Worm (Caenorhabditis elegans) whole organism, L3 larva: ENCODE measurements around the gene F16G10.3.

ENCODE experiments used
- ZK546.5 ChIP-seq: sonication (generic microtip); optimal IDR thresholded peaks from 2 replicates; lab custom pipeline; 2017; ENCODE audit warnings: missing biosample characterization, missing genetic modification characterization
- aly-2 ChIP-seq: fragments of 150-350 bp; optimal IDR thresholded peaks from 2 replicates; lab custom pipeline; 2014; ENCODE audit warnings: missing biosample characterization, missing genetic modification characterization
- ama-1 ChIP-seq: fragments of 150-350 bp; optimal IDR thresholded peaks from 2 replicates; lab custom pipeline; 2018
- ceh-16 ChIP-seq: sonication (generic microtip); optimal IDR thresholded peaks from 2 replicates; lab custom pipeline; 2017; ENCODE audit warnings: missing biosample characterization, missing genetic modification characterization
- ceh-28 ChIP-seq: fragments of 150-350 bp; optimal IDR thresholded peaks from 2 replicates; lab custom pipeline; 2014; ENCODE audit warnings: missing biosample characterization, missing genetic modification reagents, missing genetic modification characterization
- ceh-82 ChIP-seq: fragments of 150-350 bp; optimal IDR thresholded peaks from 2 replicates; lab custom pipeline; 2014; ENCODE audit warnings: missing biosample characterization, missing genetic modification characterization
- ceh-9 ChIP-seq: sonication (generic microtip); optimal IDR thresholded peaks from 2 replicates; lab custom pipeline; 2018; ENCODE audit warnings: missing biosample characterization, missing genetic modification characterization
- daf-12 ChIP-seq: fragments of 150-350 bp; optimal IDR thresholded peaks from 2 replicates; lab custom pipeline; 2014; ENCODE audit warnings: missing biosample characterization, missing genetic modification reagents, missing genetic modification characterization
- egl-27 ChIP-seq: sonication (generic microtip); optimal IDR thresholded peaks from 4 replicates; lab custom pipeline; 2017; ENCODE audit warnings: missing biosample characterization, missing genetic modification reagents, missing genetic modification characterization
- elt-1 ChIP-seq: fragments of 150-350 bp; optimal IDR thresholded peaks from 2 replicates; lab custom pipeline; 2014; ENCODE audit warnings: missing biosample characterization, missing genetic modification characterization
- elt-2 ChIP-seq: sonication (generic microtip); optimal IDR thresholded peaks from 2 replicates; lab custom pipeline; 2016; ENCODE audit warnings: missing genetic modification reagents, mild to moderate bottlenecking, missing genetic modification characterization, missing compliant biosample characterization
- elt-3 ChIP-seq, 3 experiments: fragments of 150-350 bp in 1 of 3; sonication (generic microtip) in 2 of 3; optimal IDR thresholded peaks; 2 replicates in 2 of 3; 4 replicates in 1 of 3; lab custom pipeline; 2014 to 2017; ENCODE audit warnings: missing biosample characterization in 3 of 3, missing genetic modification characterization in 3 of 3
- eor-1 ChIP-seq, 2 experiments: fragments of 150-350 bp; optimal IDR thresholded peaks; 2 replicates each; lab custom pipeline; 2014 to 2018; ENCODE audit warnings: missing biosample characterization in 2 of 2, missing genetic modification characterization in 2 of 2
- fkh-10 ChIP-seq: sonication (generic microtip); optimal IDR thresholded peaks from 2 replicates; lab custom pipeline; 2017; ENCODE audit warnings: missing biosample characterization, missing genetic modification reagents, missing genetic modification characterization
- fkh-2 ChIP-seq: fragments of 150-350 bp; optimal IDR thresholded peaks from 2 replicates; lab custom pipeline; 2014; ENCODE audit warnings: missing biosample characterization, missing genetic modification reagents, missing genetic modification characterization
- fos-1 ChIP-seq: fragments of 150-350 bp; optimal IDR thresholded peaks from 2 replicates; lab custom pipeline; 2014; ENCODE audit warnings: missing biosample characterization, missing genetic modification characterization
- jun-1 ChIP-seq: fragments of 150-350 bp; optimal IDR thresholded peaks from 2 replicates; lab custom pipeline; 2014; ENCODE audit warnings: missing biosample characterization, missing genetic modification reagents, missing genetic modification characterization
- lin-39 ChIP-seq: fragments of 150-350 bp; optimal IDR thresholded peaks from 2 replicates; lab custom pipeline; 2018; ENCODE audit warnings: missing biosample characterization, missing genetic modification reagents, missing genetic modification characterization
- lsy-12 ChIP-seq: sonication (generic microtip); optimal IDR thresholded peaks from 2 replicates; lab custom pipeline; 2016; ENCODE audit warnings: mild to moderate bottlenecking, missing genetic modification characterization, missing compliant biosample characterization
- mdl-1 ChIP-seq: fragments of 150-350 bp; optimal IDR thresholded peaks from 2 replicates; lab custom pipeline; 2014; ENCODE audit warnings: missing biosample characterization, missing genetic modification characterization
- mml-1 ChIP-seq: fragments of 150-350 bp; sonication (generic microtip); optimal IDR thresholded peaks from 3 replicates; lab custom pipeline; 2014; ENCODE audit warnings: missing biosample characterization, missing genetic modification characterization
- nfya-1 ChIP-seq: sonication (generic microtip); optimal IDR thresholded peaks from 2 replicates; lab custom pipeline; 2017; ENCODE audit warnings: missing genetic modification characterization, mild to moderate bottlenecking, missing compliant biosample characterization, antibody characterized with exemption, moderate library complexity; ENCODE audit not compliant: insufficient read depth
- nhr-11 ChIP-seq: fragments of 150-350 bp; optimal IDR thresholded peaks from 2 replicates; lab custom pipeline; 2014; ENCODE audit warnings: missing biosample characterization, missing genetic modification characterization
- nhr-23 ChIP-seq: fragments of 150-350 bp; optimal IDR thresholded peaks from 2 replicates; lab custom pipeline; 2014; ENCODE audit warnings: missing biosample characterization, missing genetic modification reagents, missing genetic modification characterization
- nhr-237 ChIP-seq: fragments of 150-350 bp; optimal IDR thresholded peaks from 2 replicates; lab custom pipeline; 2014; ENCODE audit warnings: missing biosample characterization, missing genetic modification characterization
- nhr-25 ChIP-seq: sonication (generic microtip); optimal IDR thresholded peaks from 2 replicates; lab custom pipeline; 2017; ENCODE audit warnings: missing biosample characterization, missing genetic modification characterization
- nhr-28 ChIP-seq: fragments of 150-350 bp; optimal IDR thresholded peaks from 2 replicates; lab custom pipeline; 2014; ENCODE audit warnings: missing biosample characterization, missing genetic modification characterization
- nhr-43 ChIP-seq: sonication (generic microtip); optimal IDR thresholded peaks from 2 replicates; lab custom pipeline; 2016; ENCODE audit warnings: mild to moderate bottlenecking, missing genetic modification characterization, missing compliant biosample characterization; ENCODE audit not compliant: poor library complexity, severe bottlenecking
- nhr-76 ChIP-seq: fragments of 150-350 bp; sonication (generic microtip); optimal IDR thresholded peaks from 5 replicates; lab custom pipeline; 2014; ENCODE audit warnings: missing biosample characterization, missing genetic modification characterization
- nhr-77 ChIP-seq: fragments of 150-350 bp; optimal IDR thresholded peaks from 2 replicates; lab custom pipeline; 2014; ENCODE audit warnings: missing biosample characterization, missing genetic modification characterization
- pha-4 ChIP-seq: fragments of 150-350 bp; optimal IDR thresholded peaks from 2 replicates; lab custom pipeline; 2014; ENCODE audit warnings: missing biosample characterization, missing genetic modification reagents, missing genetic modification characterization
- pqm-1 ChIP-seq: fragments of 150-350 bp; optimal IDR thresholded peaks from 2 replicates; lab custom pipeline; 2017; ENCODE audit warnings: missing biosample characterization, missing genetic modification characterization, inconsistent platforms
- skn-1 ChIP-seq: fragments of 150-350 bp; optimal IDR thresholded peaks from 2 replicates; lab custom pipeline; 2014; ENCODE audit warnings: missing biosample characterization, missing genetic modification characterization
- tbx-2 ChIP-seq: sonication (generic microtip); optimal IDR thresholded peaks from 2 replicates; lab custom pipeline; 2016; ENCODE audit warnings: mild to moderate bottlenecking, missing genetic modification characterization, missing compliant biosample characterization
- unc-39 ChIP-seq: sonication (generic microtip); optimal IDR thresholded peaks from 4 replicates; lab custom pipeline; 2017; ENCODE audit warnings: missing biosample characterization, missing genetic modification characterization
- ztf-11 ChIP-seq: fragments of 150-350 bp; optimal IDR thresholded peaks from 2 replicates; lab custom pipeline; 2014; ENCODE audit warnings: missing biosample characterization, missing genetic modification characterization

Gene F16G10.3

DNA sequence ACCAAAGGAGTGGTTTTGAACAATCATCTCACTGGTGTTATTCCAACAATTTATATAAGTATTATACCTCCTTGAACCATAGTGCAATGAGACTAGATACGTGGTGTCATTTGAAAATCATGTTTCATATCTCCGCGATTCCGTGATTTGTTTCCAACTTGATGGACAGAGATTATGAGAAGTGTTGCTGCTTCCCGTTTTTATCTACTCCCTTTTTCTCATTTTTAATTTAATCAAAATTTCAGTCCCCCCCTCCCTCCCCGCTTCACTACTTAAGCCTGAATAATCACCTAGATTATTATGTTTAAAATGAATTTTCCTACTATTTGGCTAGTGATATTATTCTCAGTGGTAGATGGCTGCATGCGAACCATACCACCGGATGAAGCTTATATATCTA, at the start of gene F16G10.3:
Gene F16G10.3, plus strand, starts transcription at position 301 of the 400 bp plus-strand sequence.
- TF ChIP-seq nhr-237 (tag; lab: Kevin White, UChicago) (no peak), unc-39 (no peak), elt-1 (no peak), nhr-25 (tag; lab: Kevin White, UChicago) (no peak), ZK546.5 (tag; lab: Kevin White, UChicago) (no peak), nfya-1 (tag; lab: Kevin White, UChicago) (no peak), fkh-2 (no peak), egl-27 (no peak), pha-4 (tag; lab: Kevin White, UChicago) (no peak), elt-3 (tag; optimal IDR thresholded peaks at IDR 0.05; lab: Kevin White, UChicago) (no peak), lin-39 (tag; lab: Kevin White, UChicago) (no peak), eor-1 (tag; optimal IDR thresholded peaks at IDR 0.05; lab: Kevin White, UChicago) (no peak), ceh-16 (tag; lab: Kevin White, UChicago) (no peak), nhr-23 (tag; lab: Kevin White, UChicago) (no peak), tbx-2 (no peak), ceh-82 (tag; lab: Kevin White, UChicago) (no peak)

ce11 chrII:2322857-2323518, 49.2 kb upstream of the F16G10.3 start, which contains the start of the genes ZK1240.6 and ZK1240.2:
ZK1240.6 (minus strand) TSS chrII:2322907.
ZK1240.2 (plus strand) TSS chrII:2323376.
- TF ChIP-seq aly-2 (tag; lab: Kevin White, UChicago) (no peak), lin-39 (tag; lab: Kevin White, UChicago) (no peak), fkh-10 (GFP tag; lab: Kevin White, UChicago) (no peak), nhr-28 (tag; lab: Kevin White, UChicago) (no peak), ama-1 (no peak), daf-12 (tag; lab: Kevin White, UChicago) (no peak), elt-2 (tag; lab: Kevin White, UChicago) (peak; percentile 93), pha-4 (tag; lab: Kevin White, UChicago) (peak; percentile 24), unc-39 (no peak), lsy-12 (tag; lab: Kevin White, UChicago) (no peak), nhr-76 (tag; lab: Kevin White, UChicago) (no peak), nhr-23 (tag; lab: Kevin White, UChicago) (no peak), elt-3 (tag; optimal IDR thresholded peaks at IDR 0.05; lab: Kevin White, UChicago) (no peak), pqm-1 (tag; lab: Kevin White, UChicago) (peak; percentile 46), ZK546.5 (tag; lab: Kevin White, UChicago) (no peak), skn-1 (tag; lab: Kevin White, UChicago) (no peak), mdl-1 (tag; lab: Kevin White, UChicago) (no peak), jun-1 (peak; percentile 50)

- TF ChIP-seq nhr-76 (tag; lab: Kevin White, UChicago): no peak
- no peak for TF ChIP-seq ceh-28
- no peak for TF ChIP-seq fos-1 (tag; lab: Kevin White, UChicago)
- no peak for TF ChIP-seq ceh-16 (tag; lab: Kevin White, UChicago)
- TF ChIP-seq fkh-2: no peak
- TF ChIP-seq jun-1: no peak
- TF ChIP-seq mml-1 (tag; lab: Kevin White, UChicago): no peak
- no peak for TF ChIP-seq nhr-23 (tag; lab: Kevin White, UChicago)
- no peak for TF ChIP-seq ama-1
- no peak for TF ChIP-seq mdl-1 (tag; lab: Kevin White, UChicago)
- TF ChIP-seq nhr-77 (tag; lab: Kevin White, UChicago): no peak
These were observed 47.2 kb upstream of the F16G10.3 start, which contains the start of gene ZK1240.11 for ce11 chrII:2324956-2325355. ZK1240.11 (plus strand) TSS chrII:2325256.

- TF ChIP-seq fkh-10 (GFP tag; lab: Kevin White, UChicago) (no peak), ztf-11 (tag; lab: Kevin White, UChicago) (no peak), nhr-28 (tag; lab: Kevin White, UChicago) (no peak), tbx-2 (no peak), ceh-16 (tag; lab: Kevin White, UChicago) (no peak), ceh-9 (tag; lab: Kevin White, UChicago) (no peak), nhr-43 (tag; lab: Kevin White, UChicago) (no peak), aly-2 (tag; lab: Kevin White, UChicago) (no peak), nhr-237 (tag; lab: Kevin White, UChicago) (no peak), eor-1 (tag; optimal IDR thresholded peaks at IDR 0.05; lab: Kevin White, UChicago) (no peak), skn-1 (tag; lab: Kevin White, UChicago) (no peak), nhr-76 (tag; lab: Kevin White, UChicago) (no peak), unc-39 (no peak), nhr-11 (tag; lab: Kevin White, UChicago) (no peak), nhr-77 (tag; lab: Kevin White, UChicago) (no peak), elt-3 (tag; optimal IDR thresholded peaks at IDR 0.05; lab: Kevin White, UChicago) (no peak)
These were observed 43.2 kb upstream of the F16G10.3 start, which contains the start of the genes ZK1240.8 and ZK1240.1 for ce11 chrII:2328963-2329442. ZK1240.8 (minus strand) TSS chrII:2329063. ZK1240.1 (plus strand) TSS chrII:2329392.
